Fruit fly (Drosophila melanogaster): ENCODE data around the gene chas.

chas gene

dm6 chrX:17737812-17738473, 39.4 kb upstream of the chas start (continued):
- TF ChIP-seq Side (GFP tag; optimal IDR thresholded peaks at IDR 0.05): no peak
- peak; percentile 95 for TF ChIP-seq Sry-δ (GFP tag; optimal IDR thresholded peaks at IDR 0.05)
- no peak for TF ChIP-seq Doc2 (GFP tag; IDR thresholded peaks at IDR 0.05)
- TF ChIP-seq Optix (GFP tag; IDR thresholded peaks at IDR 0.05): peak; percentile 23; the same call in 1 of the 3 replicates
- peak; percentile 31 for TF ChIP-seq fd3F (GFP tag; optimal IDR thresholded peaks at IDR 0.05)
- TF ChIP-seq sim (GFP tag; IDR thresholded peaks at IDR 0.05): no peak; the same call in 1 of the 2 replicates
- TF ChIP-seq BEAF-32 (GFP tag; optimal IDR thresholded peaks at IDR 0.05): peak; percentile 93
- no peak for TF ChIP-seq bowl (GFP tag; IDR thresholded peaks at IDR 0.05)
- no peak for TF ChIP-seq CrebB (tag; optimal IDR thresholded peaks at IDR 0.05)
- peak; percentile 57 for TF ChIP-seq Hmr (GFP tag; optimal IDR thresholded peaks at IDR 0.05)
- no peak for TF ChIP-seq sima (GFP tag; optimal IDR thresholded peaks at IDR 0.05)
- TF ChIP-seq CG17328 (GFP tag; IDR thresholded peaks at IDR 0.05): peak; percentile 64
- no peak for TF ChIP-seq CG1792 (GFP tag; optimal IDR thresholded peaks at IDR 0.05)
- TF ChIP-seq dmrt11E (tag; optimal IDR thresholded peaks at IDR 0.05): peak; percentile 72
- TF ChIP-seq aop (GFP tag; IDR thresholded peaks at IDR 0.05): 0 out of 2 replicates have a peak, but pooled peaks have one; percentile 14
- peak; percentile 72 for TF ChIP-seq CG7556 (GFP tag; optimal IDR thresholded peaks at IDR 0.05)
- no peak for TF ChIP-seq cg (GFP tag; optimal IDR thresholded peaks at IDR 0.05)
- TF ChIP-seq da (GFP tag; optimal IDR thresholded peaks at IDR 0.05): no peak
- peak; percentile 87 for TF ChIP-seq CG34224 (GFP tag; IDR thresholded peaks at IDR 0.05; ENCODE audit: partially characterized antibody)
- peak; percentile 6 for TF ChIP-seq CG13894 (tag; optimal IDR thresholded peaks at IDR 0.05)
- TF ChIP-seq YL-1 (GFP tag; optimal IDR thresholded peaks at IDR 0.05): no peak
- TF ChIP-seq ewg (GFP tag; optimal IDR thresholded peaks at IDR 0.05): no peak
- peak; percentile 25 for TF ChIP-seq Fer3 (tag; optimal IDR thresholded peaks at IDR 0.05)
- TF ChIP-seq zen2 (GFP tag; IDR thresholded peaks at IDR 0.05; ENCODE audit: partially characterized antibody): peak; percentile 84
- TF ChIP-seq lbe (GFP tag; optimal IDR thresholded peaks at IDR 0.05): no peak
- peak; percentile 34; the same call in 1 of the 2 replicates for TF ChIP-seq CG10366 (GFP tag; IDR thresholded peaks at IDR 0.05)
- no peak for TF ChIP-seq CG17568 (GFP tag; optimal IDR thresholded peaks at IDR 0.05)
- no peak for TF ChIP-seq CG5245 (GFP tag; optimal IDR thresholded peaks at IDR 0.05)
- peak; percentile 64 for TF ChIP-seq Hr3 (GFP tag; optimal IDR thresholded peaks at IDR 0.05)
- TF ChIP-seq CG12219 (GFP tag; optimal IDR thresholded peaks at IDR 0.05): peak; percentile 10
- TF ChIP-seq gfzf (GFP tag; optimal IDR thresholded peaks at IDR 0.05): peak; percentile 37
- TF ChIP-seq CG11456 (GFP tag; IDR thresholded peaks at IDR 0.05): no peak; the same call in 2 of the 3 replicates
- no peak for TF ChIP-seq CG3065 (GFP tag; optimal IDR thresholded peaks at IDR 0.05)
- peak; percentile 30 for TF ChIP-seq CG30403 (GFP tag; optimal IDR thresholded peaks at IDR 0.05)
- no peak for TF ChIP-seq CG12744 (GFP tag; optimal IDR thresholded peaks at IDR 0.05)
- TF ChIP-seq Ravus (GFP tag; IDR thresholded peaks at IDR 0.05): no peak
- no peak for TF ChIP-seq CG3838 (GFP tag; optimal IDR thresholded peaks at IDR 0.05)
- TF ChIP-seq usp (GFP tag; optimal IDR thresholded peaks at IDR 0.05): no peak
- TF ChIP-seq CG3995 (GFP tag; optimal IDR thresholded peaks at IDR 0.05): no peak
- TF ChIP-seq Bdp1 (GFP tag; optimal IDR thresholded peaks at IDR 0.05): peak; percentile 42
- TF ChIP-seq CG12942 (GFP tag; optimal IDR thresholded peaks at IDR 0.05): no peak
- no peak for TF ChIP-seq caup (GFP tag; optimal IDR thresholded peaks at IDR 0.05; ENCODE audit: severe bottlenecking)
- TF ChIP-seq CG13424 (tag; optimal IDR thresholded peaks at IDR 0.05): peak; percentile 50
- no peak for TF ChIP-seq MTF-1 (GFP tag; optimal IDR thresholded peaks at IDR 0.05; ENCODE audit: borderline replicate concordance)
- TF ChIP-seq CG9437 (GFP tag; optimal IDR thresholded peaks at IDR 0.05): peak; percentile 17
- TF ChIP-seq Gsc (GFP tag; IDR thresholded peaks at IDR 0.05): no peak
- TF ChIP-seq CG12299 (tag; optimal IDR thresholded peaks at IDR 0.05): peak; percentile 7
- peak; percentile 28; the same call in 1 of the 2 replicates for TF ChIP-seq CG1024 (GFP tag; IDR thresholded peaks at IDR 0.05)
- peak; percentile 51; the same call in 1 of the 3 replicates for TF ChIP-seq Mrtf (GFP tag; IDR thresholded peaks at IDR 0.05)
- TF ChIP-seq sqz (GFP tag; optimal IDR thresholded peaks at IDR 0.05): no peak

Data from whole organism, embryonic.